Worm (Caenorhabditis elegans) whole organism, L4/young adult: ENCODE data around the gene srd-10.

Experiments used
- W03F9.2 ChIP-seq: fragments of 150-350 bp; optimal IDR thresholded peaks from 2 replicates; lab custom pipeline; 2014; ENCODE audit warnings: missing biosample characterization, missing genetic modification characterization
- dao-5 ChIP-seq: sonication (generic microtip); optimal IDR thresholded peaks from 2 replicates; lab custom pipeline; 2016; ENCODE audit warnings: missing genotype, missing genetic modification characterization, moderate library complexity, missing compliant biosample characterization
- him-1 ChIP-seq: sonication (generic microtip); optimal IDR thresholded peaks from 2 replicates; lab custom pipeline; 2016; ENCODE audit warnings: missing genotype, missing genetic modification reagents, missing genetic modification characterization, missing compliant biosample characterization

ce11 chrIV:13587175-13587574 is 12.3 kb downstream of the srd-10 start, which contains the start of gene Y45F10B.12:
- TF ChIP-seq dao-5 (tag; lab: Kevin White, UChicago) (no peak), him-1 (no peak), W03F9.2 (no peak)
